Worm (Caenorhabditis elegans) whole organism, L4 larva: ENCODE results near the gene F36H1.12.

Source experiments
- D1046.2 ChIP-seq: fragments of 200-800 bp; sonication (Bioruptor generic); IDR thresholded peaks from 2 replicates; pipeline ENCODE4 v1.3.6; 2022; ENCODE audit warnings: missing genetic modification characterization, missing compliant biosample characterization
- F37D6.2 ChIP-seq: sonication (generic microtip); optimal IDR thresholded peaks from 2 replicates; lab custom pipeline; 2016; ENCODE audit warnings: mild to moderate bottlenecking, missing genetic modification characterization, missing compliant biosample characterization
- F49E8.2 ChIP-seq: sonication (generic microtip); optimal IDR thresholded peaks from 2 replicates; lab custom pipeline; 2016; ENCODE audit warnings: missing compliant biosample characterization, mild to moderate bottlenecking, missing genetic modification characterization, borderline replicate concordance
- T20F7.1 ChIP-seq: fragments of 200-800 bp; sonication (Bioruptor generic); optimal IDR thresholded peaks from 2 replicates; lab custom pipeline; 2018; ENCODE audit warnings: mild to moderate bottlenecking, missing genetic modification characterization, missing compliant biosample characterization
- Y105C5A.15 ChIP-seq: fragments of 200-800 bp; sonication (Bioruptor generic); IDR thresholded peaks from 2 replicates; pipeline ENCODE4 v1.3.6; 2022; ENCODE audit warnings: missing genetic modification characterization, missing compliant biosample characterization
- aha-1 ChIP-seq: fragments of 150-350 bp; peaks from one replicate; lab custom pipeline; 2014; ENCODE audit warnings: missing biosample characterization, missing genetic modification characterization
- ama-1 ChIP-seq: fragments of 150-350 bp; optimal IDR thresholded peaks from 2 replicates; lab custom pipeline; 2014; ENCODE audit warnings: inconsistent platforms, mixed read lengths
- ceh-82 ChIP-seq: sonication (generic microtip); optimal IDR thresholded peaks from 2 replicates; lab custom pipeline; 2017; ENCODE audit warnings: missing biosample characterization, missing genetic modification characterization
- cey-2 ChIP-seq: sonication (generic microtip); optimal IDR thresholded peaks from 3 replicates; lab custom pipeline; 2017; ENCODE audit warnings: missing genetic modification characterization, mild to moderate bottlenecking, missing compliant biosample characterization, antibody characterized with exemption, borderline replicate concordance; ENCODE audit not compliant: insufficient read depth
- daf-16 ChIP-seq, 3 experiments: sonication (generic microtip); optimal IDR thresholded peaks; 2 replicates each; lab custom pipeline; 2016 to 2017; ENCODE audit warnings: missing genetic modification characterization in 3 of 3, missing genetic modification reagents in 3 of 3, mild to moderate bottlenecking in 2 of 3, missing compliant biosample characterization in 2 of 3, missing biosample characterization in 1 of 3, moderate library complexity in 1 of 3
- daf-19 ChIP-seq: fragments of 200-800 bp; sonication (Bioruptor generic); conservative IDR thresholded peaks from 2 replicates; pipeline ENCODE4 v1.3.6; 2022; ENCODE audit warnings: missing genetic modification characterization, missing compliant biosample characterization
- daf-8 ChIP-seq: fragments of 200-800 bp; sonication (Bioruptor generic); IDR thresholded peaks from 2 replicates; pipeline ENCODE4 v1.3.6; 2022; ENCODE audit warnings: missing genetic modification characterization, missing compliant biosample characterization
- dmd-6 ChIP-seq: fragments of 200-800 bp; sonication (Bioruptor generic); IDR thresholded peaks from 2 replicates; pipeline ENCODE4 v1.3.6; 2022; ENCODE audit warnings: missing genetic modification reagents, missing genetic modification characterization, missing compliant biosample characterization
- dmd-9 ChIP-seq: fragments of 200-800 bp; sonication (Bioruptor generic); IDR thresholded peaks from 2 replicates; pipeline ENCODE4 v1.3.6; 2022; ENCODE audit warnings: missing genetic modification reagents, missing genetic modification characterization, missing compliant biosample characterization
- dve-1 ChIP-seq: sonication (generic microtip); optimal IDR thresholded peaks from 2 replicates; lab custom pipeline; 2017; ENCODE audit warnings: antibody characterized with exemption, mild to moderate bottlenecking, missing genetic modification characterization, missing compliant biosample characterization; ENCODE audit not compliant: insufficient read depth
- fkh-10 ChIP-seq: fragments of 150-350 bp; optimal IDR thresholded peaks from 2 replicates; lab custom pipeline; 2014; ENCODE audit warnings: missing biosample characterization, missing genetic modification reagents, missing genetic modification characterization
- hif-1 ChIP-seq, 2 experiments: sonication (generic microtip); optimal IDR thresholded peaks; 2 replicates each; lab custom pipeline; 2016 to 2017; ENCODE audit warnings: missing compliant biosample characterization in 2 of 2, missing genetic modification characterization in 2 of 2, missing genetic modification reagents in 2 of 2, missing genotype in 2 of 2, mild to moderate bottlenecking in 1 of 2
- lim-7 ChIP-seq: fragments of 200-800 bp; sonication (Bioruptor generic); IDR thresholded peaks from 2 replicates; pipeline ENCODE4 v1.3.6; 2022; ENCODE audit warnings: missing genetic modification characterization, missing compliant biosample characterization
- lin-13 ChIP-seq: fragments of 150-350 bp; optimal IDR thresholded peaks from 2 replicates; lab custom pipeline; 2014; ENCODE audit warnings: missing biosample characterization, missing genetic modification reagents, missing genetic modification characterization
- lin-39 ChIP-seq: fragments of 150-350 bp; optimal IDR thresholded peaks from 2 replicates; lab custom pipeline; 2014; ENCODE audit warnings: missing biosample characterization, missing genetic modification reagents, missing genetic modification characterization
- mdl-1 ChIP-seq, 2 experiments: fragments of 150-350 bp in 1 of 2; sonication (generic microtip) in 1 of 2; optimal IDR thresholded peaks; 2 replicates each; lab custom pipeline; 2014 to 2017; ENCODE audit warnings: missing biosample characterization in 2 of 2, missing genetic modification characterization in 2 of 2
- mep-1 ChIP-seq: fragments of 150-350 bp; sonication (generic microtip); optimal IDR thresholded peaks from 3 replicates; lab custom pipeline; 2014; ENCODE audit warnings: missing biosample characterization, missing genetic modification characterization
- mes-2 ChIP-seq: sonication (generic microtip); optimal IDR thresholded peaks from 2 replicates; lab custom pipeline; 2016; ENCODE audit warnings: missing genotype, mild to moderate bottlenecking, missing genetic modification characterization, missing compliant biosample characterization; ENCODE audit not compliant: poor library complexity, severe bottlenecking
- nhr-111 ChIP-seq: fragments of 200-800 bp; sonication (Bioruptor generic); optimal IDR thresholded peaks from 2 replicates; lab custom pipeline; 2018; ENCODE audit warnings: mild to moderate bottlenecking, missing genetic modification characterization, missing compliant biosample characterization
- nhr-237 ChIP-seq: sonication (generic microtip); optimal IDR thresholded peaks from 2 replicates; lab custom pipeline; 2017; ENCODE audit warnings: missing biosample characterization, missing genetic modification characterization
- nhr-25 ChIP-seq: sonication (generic microtip); optimal IDR thresholded peaks from 2 replicates; lab custom pipeline; 2017; ENCODE audit warnings: missing genetic modification characterization, mild to moderate bottlenecking, missing compliant biosample characterization, antibody characterized with exemption, moderate library complexity, borderline replicate concordance; ENCODE audit not compliant: insufficient read depth
- nhr-28 ChIP-seq: fragments of 150-350 bp; optimal IDR thresholded peaks from 2 replicates; lab custom pipeline; 2014; ENCODE audit warnings: missing biosample characterization, missing genetic modification characterization
- nhr-41 ChIP-seq: fragments of 200-800 bp; sonication (Bioruptor generic); IDR thresholded peaks from 2 replicates; pipeline ENCODE4 v1.3.6; 2022; ENCODE audit warnings: missing genetic modification reagents, missing genetic modification characterization, missing compliant biosample characterization
- nhr-6 ChIP-seq: fragments of 150-350 bp; optimal IDR thresholded peaks from 2 replicates; lab custom pipeline; 2014; ENCODE audit warnings: missing biosample characterization, missing genetic modification characterization
- nhr-76 ChIP-seq: fragments of 150-350 bp; optimal IDR thresholded peaks from 2 replicates; lab custom pipeline; 2014; ENCODE audit warnings: missing biosample characterization, missing genetic modification characterization
- rbr-2 ChIP-seq: sonication (generic microtip); optimal IDR thresholded peaks from 2 replicates; lab custom pipeline; 2016; ENCODE audit warnings: missing genotype, missing genetic modification characterization, missing compliant biosample characterization
- sdz-12 ChIP-seq: fragments of 200-800 bp; sonication (Bioruptor generic); optimal IDR thresholded peaks from 2 replicates; lab custom pipeline; 2018; ENCODE audit warnings: mild to moderate bottlenecking, missing genetic modification characterization, missing compliant biosample characterization
- set-16 ChIP-seq: fragments of 200-800 bp; sonication (Bioruptor generic); IDR thresholded peaks from 2 replicates; pipeline ENCODE4 v1.3.6; 2022; ENCODE audit warnings: missing genetic modification reagents, missing genetic modification characterization, missing compliant biosample characterization
- skn-1 ChIP-seq: fragments of 150-350 bp; optimal IDR thresholded peaks from 2 replicates; lab custom pipeline; 2014; ENCODE audit warnings: missing biosample characterization, missing genetic modification characterization
- snpc-1.2 ChIP-seq: fragments of 200-800 bp; sonication (Bioruptor generic); IDR thresholded peaks from 2 replicates; pipeline ENCODE4 v1.3.6; 2022; ENCODE audit warnings: missing genetic modification reagents, missing genetic modification characterization, missing compliant biosample characterization
- snpc-4 ChIP-seq: fragments of 150-350 bp; optimal IDR thresholded peaks from 2 replicates; lab custom pipeline; 2014; ENCODE audit warnings: missing biosample characterization, missing genetic modification characterization
- spr-3 ChIP-seq: fragments of 200-800 bp; sonication (Bioruptor generic); optimal IDR thresholded peaks from 2 replicates; lab custom pipeline; 2018; ENCODE audit warnings: mild to moderate bottlenecking, missing genetic modification characterization, missing compliant biosample characterization
- tag-97 ChIP-seq: fragments of 200-800 bp; sonication (Bioruptor generic); IDR thresholded peaks from 2 replicates; pipeline ENCODE4 v1.3.6; 2022; ENCODE audit warnings: missing genetic modification characterization, missing compliant biosample characterization
- tra-1 ChIP-seq: fragments of 200-800 bp; sonication (Bioruptor generic); IDR thresholded peaks from 2 replicates; pipeline ENCODE4 v1.3.6; 2022; ENCODE audit warnings: missing genetic modification reagents, missing genetic modification characterization, missing compliant biosample characterization
- unc-130 ChIP-seq: sonication (generic microtip); optimal IDR thresholded peaks from 2 replicates; lab custom pipeline; 2016; ENCODE audit warnings: missing genetic modification reagents, missing genetic modification characterization, missing compliant biosample characterization
- unc-39 ChIP-seq: sonication (generic microtip); optimal IDR thresholded peaks from 2 replicates; lab custom pipeline; 2017; ENCODE audit warnings: missing biosample characterization, missing genetic modification characterization
- unc-62 ChIP-seq, 3 experiments: fragments of 150-350 bp in 1 of 3; sonication (generic microtip); optimal IDR thresholded peaks in 2 of 3; peaks in 1 of 3; 1 replicate in 1 of 3; 2 replicates in 2 of 3; lab custom pipeline; 2014 to 2017; ENCODE audit warnings: missing biosample characterization in 3 of 3, missing genetic modification characterization in 3 of 3, missing genetic modification reagents in 3 of 3, missing genotype in 1 of 3
- vab-7 ChIP-seq: fragments of 200-800 bp; sonication (Bioruptor generic); IDR thresholded peaks from 2 replicates; pipeline ENCODE4 v1.3.6; 2022; ENCODE audit warnings: missing genetic modification reagents, missing genetic modification characterization, missing compliant biosample characterization
- zfp-2 ChIP-seq: sonication (generic microtip); optimal IDR thresholded peaks from 2 replicates; lab custom pipeline; 2016; ENCODE audit warnings: mild to moderate bottlenecking, missing genetic modification characterization, missing compliant biosample characterization
- zip-2 ChIP-seq: fragments of 150-350 bp; optimal IDR thresholded peaks from 2 replicates; lab custom pipeline; 2014; ENCODE audit warnings: missing biosample characterization, missing genetic modification characterization
- ztf-11 ChIP-seq: fragments of 150-350 bp; optimal IDR thresholded peaks from 2 replicates; lab custom pipeline; 2014; ENCODE audit warnings: missing biosample characterization, missing genetic modification characterization

Gene F36H1.12

ce11 chrIV:11030117-11030516, 23.4 kb downstream of the F36H1.12 start:
- TF ChIP-seq unc-62 (GFP tag; optimal IDR thresholded peaks at IDR 0.05 in 1 of 2; lab: Kevin White, UChicago) (peak in 1 of 2 experiments; percentile 52), unc-62 (tag; optimal IDR thresholded peaks at IDR 0.05; lab: Kevin White, UChicago) (no peak), fkh-10 (no peak), aha-1 (tag; lab: Kevin White, UChicago) (peak; percentile 61)

- no peak for TF ChIP-seq snpc-1.2 (GFP tag; lab: Robert Waterston, UW)
- peak; percentile 68 for TF ChIP-seq nhr-28 (tag; lab: Kevin White, UChicago)
- no peak for TF ChIP-seq daf-16 (GFP tag; optimal IDR thresholded peaks at IDR 0.05; lab: Kevin White, UChicago)
- peak; percentile 49 for TF ChIP-seq daf-16 (tag; optimal IDR thresholded peaks at IDR 0.05; lab: Kevin White, UChicago)
- peak; percentile 65 for TF ChIP-seq dmd-6
- peak in 1 of 2 experiments; percentile 24 for TF ChIP-seq mdl-1 (tag; optimal IDR thresholded peaks at IDR 0.05; lab: Kevin White, UChicago)
- no peak for TF ChIP-seq set-16 (GFP tag; lab: Robert Waterston, UW)
Observed at ce11 chrIV:11029412-11029811, 24.1 kb downstream of the F36H1.12 start, which contains the start of gene hrg-5. TSS of gene hrg-5 (minus strand) at chrIV:11029428.

ce11 chrIV:11027560-11027959, 25.9 kb downstream of the F36H1.12 start:
- TF ChIP-seq daf-19 (GFP tag; lab: Robert Waterston, UW) (no peak), set-16 (GFP tag; lab: Robert Waterston, UW) (no peak), D1046.2 (no peak), tra-1 (0 out of 2 replicates have a peak, but pooled peaks have one; percentile 39), lim-7 (GFP tag; lab: Robert Waterston, UW) (no peak), spr-3 (GFP tag; lab: Kevin White, UChicago) (no peak), nhr-25 (tag; lab: Kevin White, UChicago) (peak; percentile 75), unc-39 (no peak), zfp-2 (tag; lab: Kevin White, UChicago) (no peak), lin-13 (GFP tag; lab: Kevin White, UChicago) (peak; percentile 69), snpc-1.2 (GFP tag; lab: Robert Waterston, UW) (no peak), nhr-111 (no peak), mdl-1 (tag; optimal IDR thresholded peaks at IDR 0.05; lab: Kevin White, UChicago) (peak in 1 of 2 experiments; percentile 74), tag-97 (no peak), zip-2 (no peak), mep-1 (tag; lab: Kevin White, UChicago) (peak; percentile 92), unc-130 (no peak), T20F7.1 (GFP tag; lab: Kevin White, UChicago) (peak; percentile 71), unc-62 (GFP tag; optimal IDR thresholded peaks at IDR 0.05 in 1 of 2; lab: Kevin White, UChicago) (peak in 1 of 2 experiments; percentile 100), unc-62 (tag; optimal IDR thresholded peaks at IDR 0.05; lab: Kevin White, UChicago) (no peak), ceh-82 (no peak), nhr-76 (tag; lab: Kevin White, UChicago) (no peak), lin-39 (no peak), hif-1 (tag; optimal IDR thresholded peaks at IDR 0.05; lab: Kevin White, UChicago) (peak in 1 of 2 experiments; percentile 23), cey-2 (tag; lab: Kevin White, UChicago) (no peak), vab-7 (GFP tag; lab: Robert Waterston, UW) (no peak), sdz-12 (GFP tag; lab: Kevin White, UChicago) (no peak), nhr-41 (no peak), snpc-4 (tag; lab: Kevin White, UChicago) (no peak), skn-1 (tag; lab: Kevin White, UChicago) (no peak), dve-1 (tag; lab: Kevin White, UChicago) (peak; percentile 97), Y105C5A.15 (GFP tag; lab: Robert Waterston, UW) (no peak), nhr-6 (tag; lab: Kevin White, UChicago) (peak; percentile 91), ztf-11 (no peak), dmd-9 (GFP tag; lab: Robert Waterston, UW) (no peak), rbr-2 (tag; lab: Kevin White, UChicago) (peak; percentile 82), ama-1 (peak; percentile 71), F37D6.2 (tag; lab: Kevin White, UChicago) (peak; percentile 46), mes-2 (tag; lab: Kevin White, UChicago) (peak; percentile 76), nhr-237 (tag; lab: Kevin White, UChicago) (no peak), F49E8.2 (no peak), daf-8 (no peak)
